Worm (Caenorhabditis elegans): ENCODE measurements around the gene srg-61.

Gene srg-61

ce11 chrV:2740228-2740627 lies at the start of gene srg-61:
Gene srg-61 (minus strand): TSS chrV:2740328.
- TF ChIP-seq sma-3 (GFP tag; optimal IDR thresholded peaks at IDR 0.05) (no peak), blmp-1 (tag; optimal IDR thresholded peaks at IDR 0.05; ENCODE audit: insufficient read depth) (no peak), ztf-1 (GFP tag; conservative IDR thresholded peaks at IDR 0.05) (no peak), gmeb-1 (tag; optimal IDR thresholded peaks at IDR 0.05) (no peak), mab-5 (tag; optimal IDR thresholded peaks at IDR 0.05) (no peak), unc-62 (GFP tag; optimal IDR thresholded peaks at IDR 0.05) (no peak), F13H6.1 (tag; optimal IDR thresholded peaks at IDR 0.05) (no peak), C34F6.9 (tag; optimal IDR thresholded peaks at IDR 0.05) (no peak), zag-1 (tag; optimal IDR thresholded peaks at IDR 0.05) (no peak), crh-2 (tag; optimal IDR thresholded peaks at IDR 0.05) (no peak), elt-1 (tag; optimal IDR thresholded peaks at IDR 0.05) (no peak), ama-1 (optimal IDR thresholded peaks at IDR 0.05) (no peak)

- TF ChIP-seq nhr-237 (tag; optimal IDR thresholded peaks at IDR 0.05) (no peak), nhr-12 (tag; optimal IDR thresholded peaks at IDR 0.05) (no peak), zag-1 (tag; optimal IDR thresholded peaks at IDR 0.05) (no peak), ztf-4 (tag; optimal IDR thresholded peaks at IDR 0.05) (no peak), nhr-21 (tag; optimal IDR thresholded peaks at IDR 0.05) (no peak), ztf-1 (GFP tag; conservative IDR thresholded peaks at IDR 0.05) (no peak), ceh-82 (tag; optimal IDR thresholded peaks at IDR 0.05) (no peak), nhr-10 (tag; optimal IDR thresholded peaks at IDR 0.05) (no peak), skn-1 (tag; optimal IDR thresholded peaks at IDR 0.05) (no peak), lin-39 (tag; optimal IDR thresholded peaks at IDR 0.05) (no peak), gmeb-1 (tag; optimal IDR thresholded peaks at IDR 0.05) (no peak)
Observed at ce11 chrV:2780786-2781185, 40.7 kb upstream of the srg-61 start, which contains the start of gene R05D8.11. Gene R05D8.11 (minus strand): TSS chrV:2780886.

ce11 chrV:2774042-2774441 lies 33.9 kb upstream of the srg-61 start, which contains the start of gene srj-18:
Gene srj-18 (plus strand): TSS chrV:2774342.
- TF ChIP-seq ztf-1 (GFP tag; conservative IDR thresholded peaks at IDR 0.05), result no peak
- no peak for TF ChIP-seq nhr-25 (tag; optimal IDR thresholded peaks at IDR 0.05)

ce11 chrV:2771560-2771959 lies 31.4 kb upstream of the srg-61 start, which contains the start of gene srh-56:
Gene srh-56 (plus strand): TSS chrV:2771860.
- TF ChIP-seq snpc-4 (tag; optimal IDR thresholded peaks at IDR 0.05), result no peak
- TF ChIP-seq blmp-1 (tag; optimal IDR thresholded peaks at IDR 0.05; ENCODE audit: insufficient read depth), result no peak
- no peak for TF ChIP-seq ztf-1 (GFP tag; conservative IDR thresholded peaks at IDR 0.05)
- TF ChIP-seq C34F6.9 (tag; optimal IDR thresholded peaks at IDR 0.05), result no peak
- TF ChIP-seq nhr-12 (tag; optimal IDR thresholded peaks at IDR 0.05), result no peak
- TF ChIP-seq lin-39 (tag; optimal IDR thresholded peaks at IDR 0.05), result no peak
- no peak for TF ChIP-seq aly-2 (tag; optimal IDR thresholded peaks at IDR 0.05)
- no peak for TF ChIP-seq ama-1 (optimal IDR thresholded peaks at IDR 0.05)
- TF ChIP-seq F13H6.1 (tag; optimal IDR thresholded peaks at IDR 0.05), result no peak
- no peak for TF ChIP-seq crh-2 (tag; optimal IDR thresholded peaks at IDR 0.05)
- no peak for TF ChIP-seq nhr-129 (tag; optimal IDR thresholded peaks at IDR 0.05)
- TF ChIP-seq nhr-11 (tag; optimal IDR thresholded peaks at IDR 0.05), result no peak

- TF ChIP-seq elt-3 (tag; optimal IDR thresholded peaks at IDR 0.05) (no peak), elt-1 (tag; optimal IDR thresholded peaks at IDR 0.05) (no peak), nhr-21 (tag; optimal IDR thresholded peaks at IDR 0.05) (no peak), gmeb-1 (tag; optimal IDR thresholded peaks at IDR 0.05) (no peak), egl-27 (tag; optimal IDR thresholded peaks at IDR 0.05) (no peak), nhr-129 (tag; optimal IDR thresholded peaks at IDR 0.05) (no peak), mdl-1 (tag; optimal IDR thresholded peaks at IDR 0.05) (no peak), nhr-6 (tag; optimal IDR thresholded peaks at IDR 0.05) (no peak), mbf-1 (tag; optimal IDR thresholded peaks at IDR 0.05) (no peak), lin-11 (tag; optimal IDR thresholded peaks at IDR 0.05) (no peak), lsy-2 (tag; optimal IDR thresholded peaks at IDR 0.05) (no peak), alr-1 (tag; optimal IDR thresholded peaks at IDR 0.05) (no peak), crh-2 (tag; optimal IDR thresholded peaks at IDR 0.05) (no peak), sma-3 (GFP tag; optimal IDR thresholded peaks at IDR 0.05) (no peak), aly-2 (tag; optimal IDR thresholded peaks at IDR 0.05) (no peak), Y55F3AM.14 (GFP tag; optimal IDR thresholded peaks at IDR 0.05) (no peak), ceh-82 (tag; optimal IDR thresholded peaks at IDR 0.05) (no peak), nhr-77 (tag; optimal IDR thresholded peaks at IDR 0.05) (no peak)
Observed at ce11 chrV:2769754-2770153, 29.6 kb upstream of the srg-61 start, which contains the start of gene dhs-15. Gene dhs-15 (minus strand): TSS chrV:2769854.

Measured in whole organism, L2 larva.